Fruit fly (Drosophila melanogaster): ENCODE data around the gene Pkc98E.

Gene Pkc98E

DNA sequence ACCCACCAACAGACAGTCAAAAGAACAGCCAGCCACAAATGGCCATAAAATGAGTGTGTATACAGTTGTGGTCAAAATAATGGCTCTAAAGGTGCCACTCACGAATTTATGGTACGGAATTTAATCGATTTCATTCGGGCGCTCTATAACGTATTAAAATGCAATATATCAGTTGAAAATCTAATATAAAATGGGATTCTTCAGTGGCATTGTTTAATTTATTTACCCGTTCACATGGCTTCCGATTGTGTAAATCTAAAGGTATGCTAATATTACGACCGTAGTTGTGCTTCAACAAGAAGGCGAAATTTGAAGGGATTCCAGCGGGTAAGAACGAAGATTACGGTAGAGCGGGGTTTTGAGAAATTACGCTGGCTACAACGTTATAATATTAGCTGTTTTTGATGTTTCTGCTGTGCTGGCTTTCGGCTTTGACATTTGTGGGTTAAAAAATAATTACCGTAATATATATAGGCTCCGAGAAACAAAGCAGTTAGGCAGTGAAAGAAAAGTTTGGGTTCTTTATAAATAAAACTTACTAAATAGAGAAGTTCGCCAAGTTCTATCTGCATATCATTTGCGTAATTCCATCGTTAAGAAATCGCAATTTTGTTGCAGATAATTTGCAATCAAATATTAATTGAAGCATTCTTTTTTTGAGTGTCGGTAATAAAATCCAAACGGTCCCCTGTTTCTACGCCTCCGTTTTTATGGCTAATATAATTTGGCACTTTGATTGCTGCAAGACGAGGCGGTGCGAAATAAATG lies 36.9 kb downstream of the Pkc98E start (continued):
- TF ChIP-seq CG17612 (GFP tag; IDR thresholded peaks at IDR 0.05) = no peak
- TF ChIP-seq CG8765 (GFP tag; IDR thresholded peaks at IDR 0.05) = no peak
- TF ChIP-seq CrebB (tag; optimal IDR thresholded peaks at IDR 0.05) = no peak
- TF ChIP-seq Chrac-16 (GFP tag; optimal IDR thresholded peaks at IDR 0.05) = no peak
- no peak for TF ChIP-seq caup (GFP tag; optimal IDR thresholded peaks at IDR 0.05; ENCODE audit: severe bottlenecking)
- no peak for TF ChIP-seq al (GFP tag; IDR thresholded peaks at IDR 0.05)
- TF ChIP-seq NfI (GFP tag; optimal IDR thresholded peaks at IDR 0.05) = peak; percentile 10
- no peak for TF ChIP-seq CG12104 (GFP tag; optimal IDR thresholded peaks at IDR 0.05)
- no peak for TF ChIP-seq CG17802 (tag; optimal IDR thresholded peaks at IDR 0.05)
- TF ChIP-seq CG8281 (tag; optimal IDR thresholded peaks at IDR 0.05) = no peak
- TF ChIP-seq CG18011 (GFP tag; optimal IDR thresholded peaks at IDR 0.05) = no peak
- TF ChIP-seq Med (GFP tag) = peak; percentile 40
- TF ChIP-seq Ssrp (tag; optimal IDR thresholded peaks at IDR 0.05) = peak; percentile 6
- TF ChIP-seq pita (GFP tag; optimal IDR thresholded peaks at IDR 0.05) = no peak
- peak in 1 of 2 experiments; percentile 3 for TF ChIP-seq Hr51 (GFP tag; optimal IDR thresholded peaks at IDR 0.05)
- no peak for TF ChIP-seq CG16779 (GFP tag; IDR thresholded peaks at IDR 0.05)
- TF ChIP-seq twi (tag; optimal IDR thresholded peaks at IDR 0.05) = no peak

DNA sequence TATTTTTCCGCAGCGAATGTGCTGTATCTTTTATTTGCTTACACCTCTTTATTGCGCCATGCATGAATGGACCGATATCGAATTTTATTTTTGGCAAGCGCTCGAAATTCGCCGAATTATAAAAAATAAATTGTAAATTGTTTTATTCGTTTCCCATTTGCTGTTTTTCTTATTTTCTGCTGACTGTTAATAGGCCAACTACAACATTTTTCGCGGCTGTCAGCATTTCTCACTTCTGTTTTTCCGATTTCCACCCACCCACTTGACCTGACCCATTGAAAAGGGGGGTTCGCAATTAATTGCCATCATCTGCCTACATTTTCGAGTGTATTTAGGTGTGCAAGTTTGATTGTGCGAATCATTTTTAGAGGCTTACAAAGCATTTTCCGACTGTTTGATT lies 37.7 kb downstream of the Pkc98E start:
- TF ChIP-seq CG30403 (GFP tag; optimal IDR thresholded peaks at IDR 0.05) (no peak), ato (GFP tag; IDR thresholded peaks at IDR 0.05; ENCODE audit: partially characterized antibody) (no peak), Doc2 (GFP tag; IDR thresholded peaks at IDR 0.05) (no peak), slp2 (GFP tag; optimal IDR thresholded peaks at IDR 0.05) (no peak), bsh (GFP tag; optimal IDR thresholded peaks at IDR 0.05) (no peak), CG15601 (tag; optimal IDR thresholded peaks at IDR 0.05) (no peak), Fer1 (GFP tag; optimal IDR thresholded peaks at IDR 0.05) (no peak), CG3163 (GFP tag; optimal IDR thresholded peaks at IDR 0.05) (no peak), Dek (tag; optimal IDR thresholded peaks at IDR 0.05) (no peak), jing (GFP tag; optimal IDR thresholded peaks at IDR 0.05) (no peak), zen (tag; optimal IDR thresholded peaks at IDR 0.05) (no peak), CG11093 (GFP tag; IDR thresholded peaks at IDR 0.05) (no peak)

dm6 chr3R:29077572-29077971 lies 38.6 kb downstream of the Pkc98E start:
- TF ChIP-seq HmgD (GFP tag; optimal IDR thresholded peaks at IDR 0.05) (no peak), CG10147 (GFP tag; optimal IDR thresholded peaks at IDR 0.05) (no peak), CG6175 (GFP tag; IDR thresholded peaks at IDR 0.05) (peak; percentile 59; the same call in 1 of the 3 replicates), Meics (GFP tag; optimal IDR thresholded peaks at IDR 0.05) (peak; percentile 26), CG17361 (GFP tag; IDR thresholded peaks at IDR 0.05) (no peak), vfl (GFP tag; optimal IDR thresholded peaks at IDR 0.05) (no peak), bigmax (GFP tag; optimal IDR thresholded peaks at IDR 0.05) (no peak), CG9817 (tag; optimal IDR thresholded peaks at IDR 0.05) (no peak), Dbx (GFP tag; IDR thresholded peaks at IDR 0.05) (no peak), CG10209 (GFP tag; optimal IDR thresholded peaks at IDR 0.05) (peak; percentile 2), CG1603 (tag; optimal IDR thresholded peaks at IDR 0.05) (peak; percentile 1), Dref (GFP tag; IDR thresholded peaks at IDR 0.05) (no peak), CG17912 (GFP tag; optimal IDR thresholded peaks at IDR 0.05) (no peak), CG2678 (tag; optimal IDR thresholded peaks at IDR 0.05) (peak; percentile 22), Rfx (GFP tag; IDR thresholded peaks at IDR 0.05) (0 out of 2 replicates have a peak, but pooled peaks have one; percentile 28), lab (GFP tag; optimal IDR thresholded peaks at IDR 0.05) (peak; percentile 27), CG6689 (GFP tag; IDR thresholded peaks at IDR 0.05) (no peak), z (GFP tag; IDR thresholded peaks at IDR 0.05) (no peak), CG10979 (tag; optimal IDR thresholded peaks at IDR 0.05) (no peak), Gsc (GFP tag; IDR thresholded peaks at IDR 0.05) (no peak)
